Worm (Caenorhabditis elegans) whole organism, L2 larva: Measurements from ENCODE around the gene K11H12.10.

Experiments used
- C34F6.9 ChIP-seq: fragments of 150-350 bp; optimal IDR thresholded peaks from 2 replicates; lab custom pipeline; 2014; ENCODE audit warnings: missing biosample characterization, missing genetic modification characterization
- F13H6.1 ChIP-seq: sonication (generic microtip); optimal IDR thresholded peaks from 2 replicates; lab custom pipeline; 2016; ENCODE audit warnings: missing genetic modification characterization, missing compliant biosample characterization
- R02D3.7 ChIP-seq: fragments of 150-350 bp; optimal IDR thresholded peaks from 2 replicates; lab custom pipeline; 2014; ENCODE audit warnings: missing biosample characterization, missing genetic modification characterization
- Y55F3AM.14 ChIP-seq: fragments of 200-800 bp; sonication (Bioruptor generic); optimal IDR thresholded peaks from 2 replicates; lab custom pipeline; 2018; ENCODE audit warnings: mild to moderate bottlenecking, missing genetic modification characterization, missing compliant biosample characterization
- ZK546.5 ChIP-seq: sonication (generic microtip); optimal IDR thresholded peaks from 2 replicates; lab custom pipeline; 2017; ENCODE audit warnings: missing biosample characterization, missing genetic modification characterization
- alr-1 ChIP-seq: fragments of 150-350 bp; optimal IDR thresholded peaks from 2 replicates; lab custom pipeline; 2014; ENCODE audit warnings: missing biosample characterization, missing genetic modification characterization
- aly-2 ChIP-seq: fragments of 150-350 bp; optimal IDR thresholded peaks from 2 replicates; lab custom pipeline; 2014; ENCODE audit warnings: missing biosample characterization, missing genetic modification characterization
- ama-1 ChIP-seq: fragments of 150-350 bp; optimal IDR thresholded peaks from 2 replicates; lab custom pipeline; 2018; ENCODE audit warnings: inconsistent platforms
- blmp-1 ChIP-seq: sonication (generic microtip); optimal IDR thresholded peaks from 2 replicates; lab custom pipeline; 2017; ENCODE audit warnings: missing genetic modification characterization, mild to moderate bottlenecking, missing compliant biosample characterization, antibody characterized with exemption, moderate library complexity; ENCODE audit not compliant: insufficient read depth
- ceh-16 ChIP-seq: fragments of 150-350 bp; optimal IDR thresholded peaks from 2 replicates; lab custom pipeline; 2014; ENCODE audit warnings: missing biosample characterization, missing genetic modification characterization
- ceh-82 ChIP-seq: fragments of 150-350 bp; optimal IDR thresholded peaks from 2 replicates; lab custom pipeline; 2014; ENCODE audit warnings: missing biosample characterization, missing genetic modification characterization
- crh-2 ChIP-seq: sonication (generic microtip); optimal IDR thresholded peaks from 2 replicates; lab custom pipeline; 2017; ENCODE audit warnings: missing biosample characterization, missing genetic modification characterization
- dmd-4 ChIP-seq: sonication (generic microtip); optimal IDR thresholded peaks from 2 replicates; lab custom pipeline; 2017; ENCODE audit warnings: missing biosample characterization, missing genetic modification characterization
- egl-27 ChIP-seq: sonication (generic microtip); optimal IDR thresholded peaks from 3 replicates; lab custom pipeline; 2017; ENCODE audit warnings: missing biosample characterization, missing genetic modification reagents, missing genetic modification characterization
- elt-1 ChIP-seq: fragments of 150-350 bp; optimal IDR thresholded peaks from 2 replicates; lab custom pipeline; 2014; ENCODE audit warnings: missing biosample characterization, missing genetic modification characterization
- elt-3 ChIP-seq: sonication (generic microtip); optimal IDR thresholded peaks from 2 replicates; lab custom pipeline; 2017; ENCODE audit warnings: missing biosample characterization, missing genetic modification characterization
- fos-1 ChIP-seq: fragments of 150-350 bp; optimal IDR thresholded peaks from 2 replicates; lab custom pipeline; 2014; ENCODE audit warnings: missing biosample characterization, missing genetic modification characterization
- gmeb-1 ChIP-seq: fragments of 150-350 bp; optimal IDR thresholded peaks from 2 replicates; lab custom pipeline; 2014; ENCODE audit warnings: missing biosample characterization, missing genetic modification characterization
- lin-11 ChIP-seq: fragments of 150-350 bp; sonication (generic microtip); optimal IDR thresholded peaks from 2 replicates; lab custom pipeline; 2014; ENCODE audit warnings: missing biosample characterization, missing genetic modification characterization, inconsistent platforms, mixed read lengths
- lin-13 ChIP-seq: fragments of 150-350 bp; optimal IDR thresholded peaks from 2 replicates; lab custom pipeline; 2014; ENCODE audit warnings: missing biosample characterization, missing genetic modification reagents, missing genetic modification characterization
- lin-39 ChIP-seq: fragments of 150-350 bp; optimal IDR thresholded peaks from 2 replicates; lab custom pipeline; 2014; ENCODE audit warnings: missing biosample characterization, missing genetic modification reagents, missing genetic modification characterization
- lsy-2 ChIP-seq, 2 experiments: fragments of 150-350 bp in 1 of 2; sonication (generic microtip) in 1 of 2; optimal IDR thresholded peaks; 2 replicates each; lab custom pipeline; 2014 to 2017; ENCODE audit warnings: missing biosample characterization in 2 of 2, missing genetic modification characterization in 2 of 2
- mab-5 ChIP-seq: fragments of 150-350 bp; optimal IDR thresholded peaks from 2 replicates; lab custom pipeline; 2014; ENCODE audit warnings: missing biosample characterization, missing genetic modification characterization
- mbf-1 ChIP-seq: sonication (generic microtip); optimal IDR thresholded peaks from 2 replicates; lab custom pipeline; 2017; ENCODE audit warnings: missing biosample characterization, missing genetic modification characterization
- mdl-1 ChIP-seq, 2 experiments: fragments of 150-350 bp in 1 of 2; sonication (generic microtip) in 1 of 2; optimal IDR thresholded peaks; 2 replicates each; lab custom pipeline; 2017; ENCODE audit warnings: missing biosample characterization in 2 of 2, missing genetic modification characterization in 2 of 2
- nhr-10 ChIP-seq: sonication (generic microtip); optimal IDR thresholded peaks from 2 replicates; lab custom pipeline; 2017; ENCODE audit warnings: missing biosample characterization, missing genetic modification characterization
- nhr-11 ChIP-seq: fragments of 150-350 bp; optimal IDR thresholded peaks from 2 replicates; lab custom pipeline; 2014; ENCODE audit warnings: missing biosample characterization, missing genetic modification characterization
- nhr-12 ChIP-seq: fragments of 150-350 bp; optimal IDR thresholded peaks from 2 replicates; lab custom pipeline; 2014; ENCODE audit warnings: missing biosample characterization, missing genetic modification characterization
- nhr-129 ChIP-seq: fragments of 150-350 bp; optimal IDR thresholded peaks from 2 replicates; lab custom pipeline; 2014; ENCODE audit warnings: missing biosample characterization, missing genetic modification characterization
- nhr-21 ChIP-seq: fragments of 150-350 bp; optimal IDR thresholded peaks from 2 replicates; lab custom pipeline; 2014; ENCODE audit warnings: missing biosample characterization, missing genetic modification characterization
- nhr-23 ChIP-seq: fragments of 150-350 bp; optimal IDR thresholded peaks from 2 replicates; lab custom pipeline; 2014; ENCODE audit warnings: missing biosample characterization, missing genetic modification reagents, missing genetic modification characterization
- nhr-237 ChIP-seq: fragments of 150-350 bp; optimal IDR thresholded peaks from 2 replicates; lab custom pipeline; 2014; ENCODE audit warnings: missing biosample characterization, missing genetic modification characterization
- nhr-25 ChIP-seq: fragments of 150-350 bp; sonication (generic microtip); optimal IDR thresholded peaks from 3 replicates; lab custom pipeline; 2014; ENCODE audit warnings: missing biosample characterization, missing genetic modification characterization
- nhr-6 ChIP-seq: fragments of 150-350 bp; optimal IDR thresholded peaks from 2 replicates; lab custom pipeline; 2014; ENCODE audit warnings: missing biosample characterization, missing genetic modification characterization
- nhr-77 ChIP-seq: fragments of 150-350 bp; optimal IDR thresholded peaks from 2 replicates; lab custom pipeline; 2014; ENCODE audit warnings: missing biosample characterization, missing genetic modification characterization
- peb-1 ChIP-seq: fragments of 150-350 bp; optimal IDR thresholded peaks from 2 replicates; lab custom pipeline; 2014; ENCODE audit warnings: missing biosample characterization, missing genetic modification characterization
- sem-4 ChIP-seq: fragments of 150-350 bp; optimal IDR thresholded peaks from 2 replicates; lab custom pipeline; 2014; ENCODE audit warnings: missing biosample characterization, missing genetic modification reagents, missing genetic modification characterization
- skn-1 ChIP-seq: sonication (generic microtip); optimal IDR thresholded peaks from 2 replicates; lab custom pipeline; 2017; ENCODE audit warnings: missing biosample characterization, missing genetic modification characterization
- sma-3 ChIP-seq: sonication (generic microtip); optimal IDR thresholded peaks from 2 replicates; lab custom pipeline; 2016; ENCODE audit warnings: missing genetic modification reagents, missing genetic modification characterization, missing compliant biosample characterization
- sma-9 ChIP-seq, 2 experiments: fragments of 150-350 bp in 1 of 2; sonication (generic microtip) in 1 of 2; optimal IDR thresholded peaks; 2 replicates each; lab custom pipeline; 2014 to 2016; ENCODE audit warnings: missing genetic modification characterization in 2 of 2, mild to moderate bottlenecking in 1 of 2, missing biosample characterization in 1 of 2, missing compliant biosample characterization in 1 of 2, missing genetic modification reagents in 1 of 2, moderate library complexity in 1 of 2
- snpc-4 ChIP-seq: fragments of 150-350 bp; optimal IDR thresholded peaks from 2 replicates; lab custom pipeline; 2014; ENCODE audit warnings: missing biosample characterization, missing genetic modification characterization
- unc-39 ChIP-seq: fragments of 150-350 bp; optimal IDR thresholded peaks from 2 replicates; lab custom pipeline; 2014; ENCODE audit warnings: missing biosample characterization, missing genetic modification characterization
- unc-55 ChIP-seq: fragments of 150-350 bp; sonication (generic microtip); optimal IDR thresholded peaks from 3 replicates; lab custom pipeline; 2014; ENCODE audit warnings: missing biosample characterization, missing genetic modification reagents, missing genetic modification characterization
- unc-62 ChIP-seq: fragments of 150-350 bp; optimal IDR thresholded peaks from 2 replicates; lab custom pipeline; 2014; ENCODE audit warnings: missing biosample characterization, missing genetic modification reagents, missing genetic modification characterization
- zag-1 ChIP-seq: fragments of 150-350 bp; optimal IDR thresholded peaks from 2 replicates; lab custom pipeline; 2014; ENCODE audit warnings: missing biosample characterization, missing genetic modification characterization
- ztf-1 ChIP-seq: fragments of 200-800 bp; sonication (Bioruptor generic); conservative IDR thresholded peaks from 2 replicates; pipeline ENCODE4 v1.3.6; 2022; ENCODE audit warnings: missing genetic modification characterization, missing compliant biosample characterization
- ztf-11 ChIP-seq: sonication (generic microtip); optimal IDR thresholded peaks from 2 replicates; lab custom pipeline; 2017; ENCODE audit warnings: missing biosample characterization, missing genetic modification characterization
- ztf-4 ChIP-seq: fragments of 150-350 bp; optimal IDR thresholded peaks from 2 replicates; lab custom pipeline; 2014; ENCODE audit warnings: missing biosample characterization, missing genetic modification characterization

K11H12.10 gene

ce11 chrIV:673313-673712 is 2.6 kb upstream of the K11H12.10 start, which contains the start of gene K11H12.3:
Gene K11H12.3 (minus strand): TSS chrIV:673480.
- TF ChIP-seq fos-1 (tag; lab: Kevin White, UChicago) (peak; percentile 81), skn-1 (no peak), sma-9 (GFP tag; optimal IDR thresholded peaks at IDR 0.05; lab: Kevin White, UChicago) (peak; percentile 58), sma-9 (tag; optimal IDR thresholded peaks at IDR 0.05; lab: Kevin White, UChicago) (no peak)

- no peak for TF ChIP-seq C34F6.9
Observed at ce11 chrIV:676280-676679, 405 bp downstream of the K11H12.10 start, which contains the start of gene K11H12.5. Gene K11H12.5 (plus strand): TSS chrIV:676580.

- no peak for TF ChIP-seq egl-27 (tag; lab: Kevin White, UChicago)
- TF ChIP-seq nhr-25 (tag; lab: Kevin White, UChicago): no peak
- no peak for TF ChIP-seq nhr-23 (tag; lab: Kevin White, UChicago)
- TF ChIP-seq sem-4: peak; percentile 4
- TF ChIP-seq Y55F3AM.14 (GFP tag; lab: Kevin White, UChicago): peak; percentile 65
- TF ChIP-seq sma-3 (GFP tag; lab: Kevin White, UChicago): peak; percentile 51
- TF ChIP-seq dmd-4 (tag; lab: Kevin White, UChicago): no peak
- TF ChIP-seq ZK546.5 (tag; lab: Kevin White, UChicago): no peak
- no peak for TF ChIP-seq ceh-82 (tag; lab: Kevin White, UChicago)
- no peak for TF ChIP-seq ztf-1
- no peak for TF ChIP-seq elt-3 (tag; lab: Kevin White, UChicago)
- TF ChIP-seq lin-11: peak; percentile 20
- no peak for TF ChIP-seq skn-1
- TF ChIP-seq lsy-2 (tag; optimal IDR thresholded peaks at IDR 0.05; lab: Kevin White, UChicago): peak in 1 of 2 experiments; percentile 36
- TF ChIP-seq ztf-4 (tag; lab: Kevin White, UChicago): no peak
- TF ChIP-seq gmeb-1: peak; percentile 69
- TF ChIP-seq peb-1 (tag; lab: Kevin White, UChicago): no peak
- no peak for TF ChIP-seq lin-13 (GFP tag; lab: Kevin White, UChicago)
- TF ChIP-seq lin-39: no peak
- TF ChIP-seq unc-55 (GFP tag; lab: Kevin White, UChicago): peak; percentile 63
- no peak for TF ChIP-seq mab-5 (tag; lab: Kevin White, UChicago)
- TF ChIP-seq unc-62: no peak
- no peak for TF ChIP-seq elt-1
- peak; percentile 58 for TF ChIP-seq F13H6.1 (tag; lab: Kevin White, UChicago)
- TF ChIP-seq R02D3.7 (tag; lab: Kevin White, UChicago): no peak
- TF ChIP-seq nhr-11: peak; percentile 23
- peak; percentile 44 for TF ChIP-seq crh-2 (tag; lab: Kevin White, UChicago)
- no peak for TF ChIP-seq alr-1
- TF ChIP-seq nhr-129 (tag; lab: Kevin White, UChicago): peak; percentile 79
- no peak for TF ChIP-seq snpc-4 (tag; lab: Kevin White, UChicago)
- TF ChIP-seq sma-9 (GFP tag; optimal IDR thresholded peaks at IDR 0.05; lab: Kevin White, UChicago): peak; percentile 58
- no peak for TF ChIP-seq sma-9 (tag; optimal IDR thresholded peaks at IDR 0.05; lab: Kevin White, UChicago)
- TF ChIP-seq C34F6.9: peak; percentile 50
- no peak for TF ChIP-seq ceh-16 (tag; lab: Kevin White, UChicago)
- no peak for TF ChIP-seq mbf-1
- TF ChIP-seq nhr-77 (tag; lab: Kevin White, UChicago): peak; percentile 28
- no peak for TF ChIP-seq ama-1
- no peak for TF ChIP-seq unc-39 (tag; lab: Kevin White, UChicago)
- no peak for TF ChIP-seq nhr-237
- no peak for TF ChIP-seq aly-2 (tag; lab: Kevin White, UChicago)
- TF ChIP-seq nhr-12: no peak
- no peak for TF ChIP-seq ztf-11 (tag; lab: Kevin White, UChicago)
- peak; percentile 81 for TF ChIP-seq nhr-21 (tag; lab: Kevin White, UChicago)
- TF ChIP-seq zag-1 (tag; lab: Kevin White, UChicago): no peak
- TF ChIP-seq nhr-6: peak; percentile 8
- no peak for TF ChIP-seq nhr-10 (tag; lab: Kevin White, UChicago)
- TF ChIP-seq fos-1 (tag; lab: Kevin White, UChicago): peak; percentile 60
- peak; percentile 87 for TF ChIP-seq blmp-1
- peak; percentile 12 to 15 for TF ChIP-seq mdl-1 (tag; optimal IDR thresholded peaks at IDR 0.05; lab: Kevin White, UChicago)
Observed at ce11 chrIV:682726-683340, 7.0 kb downstream of the K11H12.10 start.
